Fruit fly (Drosophila melanogaster) ovary, adult (tissue): ENCODE data around the gene CG7987.
A peak's percentile ranks its signal among the peaks of the same experiment; 100 is the strongest.

ENCODE experiments used
- CG17801 ChIP-seq: fragments of 200-800 bp; optimal IDR thresholded peaks from 2 replicates; lab custom pipeline; 2019; ENCODE audit warnings: missing biosample characterization, mild to moderate bottlenecking, missing genetic modification characterization, moderate library complexity; ENCODE audit not compliant: partially characterized antibody

Gene CG7987

DNA sequence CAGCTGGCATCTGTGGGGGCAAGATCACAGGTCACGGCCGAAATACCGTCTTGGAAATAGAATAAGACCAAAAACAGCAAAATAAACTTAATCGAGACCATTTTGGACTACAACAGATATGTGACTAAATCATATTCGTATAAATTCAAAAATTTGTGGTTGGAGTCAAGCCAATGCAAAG is 714 bp upstream of the CG7987 start, which contains the start of gene CG44094:
Gene CG44094, minus strand, starts transcription at position 101 of the 181 bp plus-strand sequence.
- TF ChIP-seq CG17801 (GFP tag; lab: Kevin White, UChicago): no peak

DNA sequence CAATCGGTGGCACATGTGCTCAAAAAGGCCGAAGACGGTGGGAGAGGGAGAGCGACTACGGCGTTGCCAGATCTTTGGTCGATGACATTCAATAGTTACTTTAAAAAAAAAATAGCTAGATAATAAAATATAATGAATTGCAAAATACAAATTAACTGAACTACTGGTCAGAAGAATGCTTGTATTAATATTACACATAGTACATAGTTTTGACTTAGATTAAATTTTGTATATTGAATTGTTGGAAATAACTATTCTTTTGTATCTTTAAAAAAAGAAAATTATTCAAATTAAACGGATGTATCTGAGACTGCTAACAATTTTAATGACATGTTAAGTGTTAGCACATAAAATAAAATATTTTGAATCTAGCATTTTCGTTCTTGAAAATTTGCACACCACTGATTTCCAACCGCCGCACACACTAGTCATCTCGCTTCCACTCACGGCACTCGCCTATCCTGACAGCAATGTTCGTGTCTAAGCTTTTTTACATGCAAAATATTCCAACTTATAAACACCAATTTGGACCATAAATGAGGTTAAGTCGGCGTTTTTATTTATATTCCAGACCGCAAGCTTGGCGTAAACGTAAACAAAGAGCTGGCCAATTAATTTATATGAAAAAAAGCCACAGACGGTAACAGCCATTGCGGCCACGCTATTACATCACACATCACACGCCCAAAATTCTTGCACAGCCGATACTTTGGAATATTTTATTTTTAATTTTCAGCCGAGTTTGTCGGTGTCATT is 547 bp downstream of the CG7987 start:
- peak; percentile 61 for TF ChIP-seq CG17801 (GFP tag; lab: Kevin White, UChicago)

DNA sequence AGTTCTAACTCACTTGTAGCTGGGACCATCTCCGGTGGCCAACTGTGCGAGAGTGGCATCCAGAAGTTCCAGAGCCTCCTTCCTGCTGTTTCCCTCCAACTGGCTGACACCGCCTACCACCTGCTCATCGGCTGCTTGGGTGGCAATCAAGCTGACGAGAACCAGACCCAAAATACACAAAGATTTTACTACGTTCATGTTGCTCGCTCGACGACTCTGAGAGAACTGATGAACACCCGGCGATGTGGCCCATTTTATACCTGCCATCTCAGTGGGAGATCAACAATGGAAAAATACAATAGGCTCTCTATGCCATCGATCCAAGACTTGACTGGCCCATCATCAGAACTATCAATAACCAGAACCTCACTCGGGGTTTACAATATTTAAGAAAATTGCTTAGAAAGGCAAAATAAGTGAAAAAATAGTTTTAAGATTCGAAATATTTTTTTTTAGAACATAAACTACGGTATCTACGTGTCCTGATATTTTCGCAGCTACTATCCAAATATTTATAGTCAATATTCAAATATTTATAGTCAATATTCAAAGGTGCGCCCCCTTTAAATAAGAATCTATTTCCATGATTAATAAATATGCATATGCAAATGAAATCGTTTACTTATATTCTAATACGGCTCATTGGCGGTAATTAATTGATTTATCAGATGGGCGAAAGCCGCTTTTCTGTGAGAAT is 6.1 kb downstream of the CG7987 start, which contains the start of gene Cys:
Gene Cys, minus strand, starts transcription at position 234 of the 697 bp plus-strand sequence.
- no peak for TF ChIP-seq CG17801 (GFP tag; lab: Kevin White, UChicago)

DNA sequence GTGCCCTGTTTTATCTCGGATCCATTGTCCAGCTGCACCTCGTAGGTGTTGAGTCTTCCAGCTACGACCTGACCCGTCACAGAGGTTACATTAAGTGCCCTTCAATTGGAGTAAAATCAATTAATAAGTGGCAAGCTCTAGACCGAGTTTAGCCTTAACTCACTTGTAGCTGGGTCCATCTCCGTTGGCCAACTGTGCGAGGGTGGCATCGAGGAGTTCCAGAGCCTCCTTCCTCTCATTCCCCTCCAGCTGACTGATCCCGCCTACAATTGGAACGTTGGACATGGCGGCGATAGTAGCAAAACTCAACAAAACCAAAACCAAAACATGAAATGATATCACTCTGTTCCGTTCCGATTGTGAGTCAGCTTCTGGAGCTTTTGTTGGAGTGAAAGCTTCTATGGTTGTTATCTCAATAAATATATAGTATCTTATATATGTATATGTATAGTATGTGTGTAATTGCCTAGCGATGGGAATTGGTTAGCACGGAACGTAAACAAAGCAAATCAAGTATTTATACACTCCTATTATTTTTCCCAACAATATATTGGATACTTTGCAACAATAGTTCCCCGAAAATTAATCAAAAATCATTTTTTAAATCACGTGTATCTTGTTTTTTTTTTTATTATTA is 7.1 kb downstream of the CG7987 start, which contains the start of gene CG8066:
Gene CG8066, minus strand, starts transcription at position 347 of the 637 bp plus-strand sequence.
- peak; percentile 25 for TF ChIP-seq CG17801 (GFP tag; lab: Kevin White, UChicago)

DNA sequence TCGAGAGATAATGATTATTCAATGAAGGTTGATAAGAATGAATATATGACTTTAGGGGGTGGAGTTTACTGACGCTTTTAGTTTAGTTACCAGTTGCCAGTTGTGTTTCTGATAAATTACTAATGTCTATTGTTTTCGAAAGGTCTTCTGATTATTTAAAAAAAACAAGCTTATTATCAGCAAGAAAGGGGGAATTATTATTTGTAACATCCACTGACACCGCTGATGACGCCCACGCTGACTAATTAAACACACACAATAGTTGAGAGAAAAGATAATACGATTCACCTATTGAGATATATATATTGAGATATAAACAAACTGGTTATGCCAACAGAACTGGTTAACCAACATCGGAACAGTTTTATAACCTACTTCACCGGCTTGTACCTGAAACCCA is 7.9 kb downstream of the CG7987 start:
- TF ChIP-seq CG17801 (GFP tag; lab: Kevin White, UChicago): no peak

DNA sequence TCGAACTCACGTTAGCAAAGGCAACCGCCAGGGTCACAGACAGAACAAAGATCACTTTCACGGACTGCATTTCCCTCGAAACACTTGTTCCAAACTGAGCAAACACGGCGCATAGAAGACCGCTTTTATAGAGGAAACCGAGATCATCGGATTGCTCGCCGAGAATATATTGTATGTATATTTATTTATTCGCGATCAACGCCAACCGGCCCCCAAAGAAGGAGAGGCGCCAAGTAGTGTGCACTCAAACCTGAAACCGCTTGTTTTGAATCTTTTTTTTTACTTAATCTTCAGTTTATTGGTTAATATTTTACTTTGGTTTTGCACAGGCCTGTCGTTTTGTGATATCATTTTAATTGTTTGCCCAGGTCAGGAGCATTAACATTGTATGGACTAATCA is 8.4 kb downstream of the CG7987 start, which contains the start of gene CG31313:
Gene CG31313, minus strand, starts transcription at position 101 of the 400 bp plus-strand sequence.
- no peak for TF ChIP-seq CG17801 (GFP tag; lab: Kevin White, UChicago)

DNA sequence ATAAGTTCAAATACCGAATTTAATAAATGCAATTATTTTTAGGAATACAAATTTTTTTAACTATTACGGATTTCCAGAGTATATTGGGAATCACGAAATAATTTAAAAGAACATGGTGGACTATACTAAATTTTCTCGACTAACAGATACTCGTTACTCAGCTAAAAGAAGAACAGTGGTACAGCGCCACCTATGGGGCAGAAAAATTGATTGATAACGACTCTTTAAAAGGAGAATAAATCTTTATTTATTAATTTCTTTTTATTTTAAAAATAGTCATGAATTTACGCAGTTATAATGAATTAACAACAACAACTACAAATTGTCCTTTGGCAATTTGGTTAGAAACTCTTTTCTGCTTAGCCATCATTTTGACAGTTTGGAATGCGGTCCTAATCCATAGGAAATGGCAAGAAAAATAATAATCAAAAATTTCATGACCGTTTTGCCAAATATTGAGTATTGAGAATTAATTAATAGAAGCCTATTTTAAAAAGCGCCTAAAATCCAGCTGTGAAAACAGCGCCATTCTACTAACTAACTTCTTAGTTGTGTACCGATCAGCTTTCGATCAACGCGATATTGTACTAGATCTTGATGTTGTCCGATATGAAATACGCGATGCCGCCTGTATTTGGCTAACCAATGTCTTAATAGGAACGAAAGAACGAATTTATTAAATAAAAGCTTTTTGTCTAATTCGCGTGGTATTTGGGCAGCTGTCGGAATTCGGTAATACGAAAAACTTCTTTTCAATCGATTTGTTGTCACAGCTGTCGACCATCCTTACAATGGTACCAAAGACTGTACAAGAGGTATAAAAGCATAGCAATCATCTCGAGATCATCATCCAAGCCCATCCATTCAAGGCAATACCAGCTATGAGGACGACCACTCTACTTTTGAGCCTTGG is 10.4 kb downstream of the CG7987 start, which contains the start of gene CG14852:
Gene CG14852, plus strand, starts transcription at position 863 of the 913 bp plus-strand sequence.
- no peak for TF ChIP-seq CG17801 (GFP tag; lab: Kevin White, UChicago)

DNA sequence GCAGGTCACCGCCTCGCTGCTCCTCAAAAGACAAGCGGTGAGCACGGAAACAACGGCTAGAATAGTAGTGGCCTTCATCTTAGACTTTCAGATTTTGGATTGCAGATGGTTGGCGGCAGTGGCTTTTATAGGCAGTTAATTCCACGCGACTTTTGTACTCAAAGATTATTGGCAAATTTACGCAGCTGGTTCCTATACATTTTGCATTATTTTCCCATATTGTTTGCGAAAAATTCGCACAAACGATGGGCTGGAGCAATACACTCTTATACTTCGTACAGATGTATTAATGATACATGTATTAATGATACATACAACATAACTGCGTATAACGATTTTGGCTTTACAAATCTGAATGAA is 11.0 kb downstream of the CG7987 start, which contains the start of gene CG8087:
Gene CG8087, minus strand, starts transcription at position 101 of the 360 bp plus-strand sequence.
- TF ChIP-seq CG17801 (GFP tag; lab: Kevin White, UChicago): no peak

DNA sequence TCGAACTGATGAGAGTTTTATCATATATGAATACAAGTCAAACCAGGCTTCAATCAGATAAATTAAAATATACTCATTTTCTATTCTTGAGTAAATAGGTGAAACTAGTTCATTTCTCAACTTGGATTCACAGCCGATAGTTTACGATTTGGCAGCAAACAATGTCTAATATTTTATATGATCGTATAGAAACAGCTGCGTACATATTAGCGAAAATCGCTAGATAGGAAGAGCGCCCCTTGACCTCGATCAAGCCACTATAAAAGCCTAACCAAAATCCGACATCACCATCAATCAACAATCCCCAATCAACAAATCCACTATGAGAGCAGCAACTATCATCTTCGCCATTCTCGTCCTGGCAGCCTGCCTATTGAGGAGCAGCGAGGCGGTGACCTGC is 13.6 kb downstream of the CG7987 start, which contains the start of gene CG14851:
Gene CG14851, plus strand, starts transcription at position 301 of the 400 bp plus-strand sequence.
- no peak for TF ChIP-seq CG17801 (GFP tag; lab: Kevin White, UChicago)

DNA sequence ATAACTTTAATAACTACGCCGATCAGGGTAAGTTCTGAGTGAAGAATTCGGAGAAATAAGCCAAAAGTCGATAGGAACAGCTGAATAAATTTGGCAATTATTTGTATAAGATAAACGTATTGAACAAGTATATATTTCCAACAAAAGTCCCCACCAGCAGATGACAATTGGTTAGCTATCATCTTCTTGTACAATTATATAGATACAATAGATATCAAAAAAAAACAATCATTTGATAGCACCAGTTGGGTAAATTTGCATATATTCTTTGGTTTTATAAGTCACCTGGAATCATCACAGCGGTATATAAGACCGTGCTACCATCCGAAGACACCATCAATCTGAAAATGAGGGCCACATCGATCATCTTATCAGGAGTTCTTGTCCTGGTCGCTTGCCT is 15.1 kb downstream of the CG7987 start, which contains the start of gene Jig:
Gene Jig, plus strand, starts transcription at position 301 of the 400 bp plus-strand sequence.
- TF ChIP-seq CG17801 (GFP tag; lab: Kevin White, UChicago): no peak

DNA sequence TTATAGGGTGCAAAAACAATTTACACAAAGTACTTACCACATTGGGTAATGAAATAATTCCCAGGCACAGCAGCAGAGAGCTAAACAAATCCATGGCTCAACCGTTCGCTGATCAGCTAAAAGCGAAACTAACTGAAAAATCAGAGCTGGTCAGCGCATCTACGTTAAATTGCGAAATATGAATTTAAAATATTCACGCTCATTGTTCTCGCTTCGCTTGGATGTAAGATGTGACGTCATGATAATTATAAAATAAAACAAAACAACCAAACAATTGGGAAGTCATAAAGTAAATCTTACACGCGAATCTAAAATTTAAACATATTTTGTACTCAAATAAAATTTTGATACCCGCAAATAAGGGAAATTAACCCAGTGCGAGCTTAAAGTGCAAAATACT is 15.7 kb downstream of the CG7987 start, which contains the start of gene CG14854:
Gene CG14854, minus strand, starts transcription at position 101 of the 400 bp plus-strand sequence.
- TF ChIP-seq CG17801 (GFP tag; lab: Kevin White, UChicago): no peak

DNA sequence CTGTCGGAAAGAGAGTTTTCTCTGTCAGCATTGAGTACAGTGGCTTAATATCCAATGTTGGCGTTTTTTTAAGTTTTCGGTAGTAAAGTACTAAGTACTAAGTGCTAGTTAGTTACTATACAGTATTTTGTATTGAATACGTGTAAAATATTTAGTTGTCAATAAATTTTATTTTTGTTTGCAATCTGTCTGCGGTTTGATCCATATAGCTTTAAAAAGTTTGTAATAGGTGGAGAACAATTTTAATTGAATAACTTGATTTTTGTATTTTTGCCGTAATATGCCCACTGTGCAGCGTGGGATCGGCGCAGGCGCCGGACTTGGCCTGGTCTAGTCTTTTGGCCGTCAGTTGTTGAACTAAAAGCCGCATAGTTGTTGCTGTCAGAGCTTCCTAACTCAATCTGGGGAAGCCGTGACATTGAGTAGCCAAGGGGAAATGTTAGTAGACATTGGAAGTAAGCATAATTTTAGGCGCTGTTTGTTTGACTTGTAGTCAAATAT is 17.3 kb downstream of the CG7987 start:
- TF ChIP-seq CG17801 (GFP tag; lab: Kevin White, UChicago): no peak

DNA sequence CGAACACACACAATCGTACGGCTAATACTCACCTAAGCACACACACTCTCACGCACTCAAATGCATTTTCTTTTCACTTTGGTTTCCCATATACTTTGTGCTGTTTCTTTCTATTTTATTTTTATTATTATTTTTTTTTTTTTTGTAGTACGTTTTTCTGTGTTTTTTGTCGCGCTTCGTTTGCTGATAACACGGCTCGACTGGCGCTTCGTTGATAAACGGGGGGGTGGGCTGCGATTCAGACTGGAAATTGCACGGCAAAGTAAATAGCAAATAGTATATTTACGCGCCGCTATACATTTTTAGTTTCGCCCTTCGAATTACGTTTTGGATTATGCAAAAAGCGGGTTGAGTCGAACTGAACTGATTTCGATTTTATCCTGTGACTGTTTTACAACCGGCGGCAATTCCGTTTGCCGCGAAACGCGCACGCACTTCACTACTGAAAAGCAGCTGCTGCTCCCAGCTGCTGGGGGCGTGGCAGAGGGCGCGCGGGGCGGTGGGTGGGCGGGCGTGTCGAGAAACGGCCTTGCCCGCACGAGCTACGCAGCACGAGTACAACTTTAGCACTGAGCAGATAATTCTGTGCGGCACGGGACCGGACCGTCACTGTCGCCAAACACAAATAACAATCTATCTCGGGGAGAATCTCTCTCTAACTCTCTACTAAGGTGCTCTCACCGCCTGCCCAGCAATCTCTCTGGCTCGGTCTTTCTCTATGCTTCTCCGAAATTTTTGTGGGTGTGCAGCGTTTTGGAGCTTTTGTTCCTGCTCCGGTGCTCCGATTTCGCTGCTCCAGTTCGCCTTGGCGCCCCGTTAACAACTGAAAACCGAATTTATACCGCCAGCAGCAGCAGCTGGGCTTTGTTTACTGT is 18.0 kb downstream of the CG7987 start, which contains the start of gene Pde6:
Gene Pde6, minus strand, starts transcription at position 825 of the 875 bp plus-strand sequence.
- no peak for TF ChIP-seq CG17801 (GFP tag; lab: Kevin White, UChicago)
